In the genomic region with DNA sequence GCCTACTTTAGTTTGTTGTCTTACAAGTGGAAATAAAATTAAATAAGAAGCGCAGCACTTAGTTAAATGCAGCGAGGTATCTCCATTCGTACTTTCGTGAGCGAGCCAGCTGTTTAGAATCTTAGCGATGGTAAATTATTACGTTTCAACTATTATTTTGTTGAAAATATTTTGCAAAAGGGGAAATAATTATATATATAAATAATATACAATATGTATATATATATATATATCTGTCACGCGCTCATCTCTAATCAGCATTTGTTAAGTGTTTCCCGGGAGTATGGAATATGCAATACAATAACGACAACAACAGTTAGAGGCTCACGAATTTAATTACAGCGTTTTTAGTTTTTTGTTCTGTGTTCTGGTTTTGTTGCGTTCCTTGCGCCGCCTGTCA, we compare ENCODE assay signal across 5 fruit fly cellular contexts.
TF ChIP-seq lines count a peak whose summit lies in the region.

No protein-coding gene starts in this region.

- no peak for TF ChIP-seq CTCF in whole organism, embryonic (GFP tag; optimal IDR thresholded peaks at IDR 0.05; lab: Kevin White, UChicago)

TF ChIP-seq in whole organism, adult, 20 proteins besides CTCF, POLR2A, EP300 and RAD21 (continues in another document):
- TF ChIP-seq kay (GFP tag; lab: Kevin White, UChicago; ENCODE audit: borderline replicate concordance) = no peak
- peak; percentile 0 for TF ChIP-seq pad (GFP tag; optimal IDR thresholded peaks at IDR 0.05; lab: Kevin White, UChicago)
- no peak for TF ChIP-seq Hr96 (GFP tag; optimal IDR thresholded peaks at IDR 0.05; lab: Kevin White, UChicago)
- TF ChIP-seq cnc (optimal IDR thresholded peaks at IDR 0.05; lab: Kevin White, UChicago) = no peak
- no peak for TF ChIP-seq CG11617 (GFP tag; optimal IDR thresholded peaks at IDR 0.05; lab: Kevin White, UChicago)
- no peak for TF ChIP-seq CG5204 (GFP tag; optimal IDR thresholded peaks at IDR 0.05; lab: Kevin White, UChicago)
- peak; percentile 38 for TF ChIP-seq CG12768 (GFP tag; optimal IDR thresholded peaks at IDR 0.05; lab: Kevin White, UChicago)
- no peak for TF ChIP-seq CG7045 (GFP tag; optimal IDR thresholded peaks at IDR 0.05; lab: Kevin White, UChicago)
- peak; percentile 57 for TF ChIP-seq CG14711 (tag; optimal IDR thresholded peaks at IDR 0.05; lab: Kevin White, UChicago)
- no peak for TF ChIP-seq toe (GFP tag; optimal IDR thresholded peaks at IDR 0.05; lab: Kevin White, UChicago)
- TF ChIP-seq CG33017 (tag; optimal IDR thresholded peaks at IDR 0.05; lab: Kevin White, UChicago) = no peak
- TF ChIP-seq Mnt (GFP tag; optimal IDR thresholded peaks at IDR 0.05; lab: Kevin White, UChicago) = no peak
- peak; percentile 23 for TF ChIP-seq bab1 (GFP tag; optimal IDR thresholded peaks at IDR 0.05; lab: Kevin White, UChicago)
- TF ChIP-seq tj (GFP tag; optimal IDR thresholded peaks at IDR 0.05; lab: Kevin White, UChicago) = no peak
- TF ChIP-seq CG7101 (tag; optimal IDR thresholded peaks at IDR 0.05; lab: Kevin White, UChicago) = peak; percentile 28
- TF ChIP-seq ovo (GFP tag; optimal IDR thresholded peaks at IDR 0.05; lab: Kevin White, UChicago) = no peak
- no peak for TF ChIP-seq cic (GFP tag; optimal IDR thresholded peaks at IDR 0.05; lab: Kevin White, UChicago)
- no peak for TF ChIP-seq CG1620 (GFP tag; optimal IDR thresholded peaks at IDR 0.05; lab: Kevin White, UChicago)

TF ChIP-seq in whole organism, embryonic, 481 proteins besides CTCF, POLR2A, EP300 and RAD21 (continues in another document):
- TF ChIP-seq CG9817 (tag; optimal IDR thresholded peaks at IDR 0.05; lab: Kevin White, UChicago) (no peak), knrl (GFP tag; IDR thresholded peaks at IDR 0.05; lab: Robert Waterston, UW; ENCODE audit: partially characterized antibody) (peak; percentile 34; the same call in 1 of the 3 replicates), ssp (GFP tag; IDR thresholded peaks at IDR 0.05; lab: Robert Waterston, UW) (0 out of 2 replicates have a peak, but pooled peaks have one; percentile 15), sim (GFP tag; IDR thresholded peaks at IDR 0.05; lab: Robert Waterston, UW) (no peak), Fer1 (GFP tag; optimal IDR thresholded peaks at IDR 0.05; lab: Kevin White, UChicago) (peak; percentile 1), tgo (GFP tag; IDR thresholded peaks at IDR 0.05; lab: Robert Waterston, UW) (peak; percentile 24; the same call in 2 of the 3 replicates), CG2678 (tag; optimal IDR thresholded peaks at IDR 0.05; lab: Kevin White, UChicago) (peak; percentile 54), CG8388 (GFP tag; optimal IDR thresholded peaks at IDR 0.05; lab: Kevin White, UChicago) (peak; percentile 8), Dll (GFP tag; IDR thresholded peaks at IDR 0.05; lab: Robert Waterston, UW; ENCODE audit: partially characterized antibody) (peak; percentile 66), Asciz (GFP tag; optimal IDR thresholded peaks at IDR 0.05; lab: Kevin White, UChicago) (peak; percentile 56), Trl (optimal IDR thresholded peaks at IDR 0.05; lab: Kevin White, UChicago) (no peak), Trl (GFP tag; optimal IDR thresholded peaks at IDR 0.05; lab: Kevin White, UChicago) (no peak), jing (GFP tag; optimal IDR thresholded peaks at IDR 0.05; lab: Kevin White, UChicago) (no peak), pan (optimal IDR thresholded peaks at IDR 0.05; lab: Kevin White, UChicago) (no peak), pan (GFP tag; optimal IDR thresholded peaks at IDR 0.05 in 1 of 2, IDR thresholded peaks at IDR 0.05 in 1 of 2) (peak in 1 of 2 experiments; percentile 38), CG17361 (GFP tag; IDR thresholded peaks at IDR 0.05; lab: Robert Waterston, UW) (peak; percentile 69; the same call in 2 of the 3 replicates)

TF ChIP-seq in whole organism, prepupa, 60 proteins besides CTCF, POLR2A, EP300 and RAD21 (continues in another document):
- TF ChIP-seq Sox14 (GFP tag; optimal IDR thresholded peaks at IDR 0.05; lab: Kevin White, UChicago) = no peak
- TF ChIP-seq CG8119 (GFP tag; IDR thresholded peaks at IDR 0.05; lab: Robert Waterston, UW) = 0 out of 3 replicates have a peak, but pooled peaks have one; percentile 14
- TF ChIP-seq eg (GFP tag; IDR thresholded peaks at IDR 0.05; lab: Robert Waterston, UW) = peak; percentile 52; the same call in 2 of the 3 replicates
- TF ChIP-seq CG1621 (tag; optimal IDR thresholded peaks at IDR 0.05; lab: Kevin White, UChicago) = no peak
- no peak for TF ChIP-seq dsx (GFP tag; optimal IDR thresholded peaks at IDR 0.05; lab: Kevin White, UChicago; ENCODE audit: poor library complexity, severe bottlenecking)
- TF ChIP-seq CG11902 (GFP tag; optimal IDR thresholded peaks at IDR 0.05; lab: Kevin White, UChicago) = no peak
- TF ChIP-seq CG9139 (GFP tag; optimal IDR thresholded peaks at IDR 0.05; lab: Kevin White, UChicago) = no peak
- peak; percentile 13 for TF ChIP-seq achi (GFP tag; optimal IDR thresholded peaks at IDR 0.05; lab: Kevin White, UChicago)
- no peak for TF ChIP-seq CG4318 (GFP tag; optimal IDR thresholded peaks at IDR 0.05; lab: Kevin White, UChicago)
- TF ChIP-seq spab (GFP tag; optimal IDR thresholded peaks at IDR 0.05; lab: Kevin White, UChicago) = no peak
- TF ChIP-seq CG6276 (GFP tag; optimal IDR thresholded peaks at IDR 0.05; lab: Kevin White, UChicago) = no peak
- TF ChIP-seq CG6163 (GFP tag; IDR thresholded peaks at IDR 0.05; lab: Robert Waterston, UW) = no peak
- no peak for TF ChIP-seq vri (GFP tag; optimal IDR thresholded peaks at IDR 0.05; lab: Kevin White, UChicago)
- TF ChIP-seq CG10631 (GFP tag; optimal IDR thresholded peaks at IDR 0.05; lab: Kevin White, UChicago) = no peak
- TF ChIP-seq CG15336 (GFP tag; IDR thresholded peaks at IDR 0.05; lab: Robert Waterston, UW) = no peak
- no peak for TF ChIP-seq CG11762 (GFP tag; optimal IDR thresholded peaks at IDR 0.05; lab: Kevin White, UChicago; ENCODE audit: insufficient read depth)
- no peak for TF ChIP-seq CG8632 (GFP tag; optimal IDR thresholded peaks at IDR 0.05; lab: Kevin White, UChicago)
- no peak for TF ChIP-seq Sox102F (GFP tag; optimal IDR thresholded peaks at IDR 0.05; lab: Kevin White, UChicago)

TF ChIP-seq in whole organism, pupa, 21 proteins besides CTCF, POLR2A, EP300 and RAD21:
- TF ChIP-seq CG14655 (GFP tag; optimal IDR thresholded peaks at IDR 0.05; lab: Kevin White, UChicago) (peak; percentile 28), CG8301 (tag; optimal IDR thresholded peaks at IDR 0.05; lab: Kevin White, UChicago) (peak; percentile 2), Ets98B (GFP tag; IDR thresholded peaks at IDR 0.05; lab: Robert Waterston, UW) (0 out of 2 replicates have a peak, but pooled peaks have one; percentile 41), CG10348 (GFP tag; IDR thresholded peaks at IDR 0.05; lab: Robert Waterston, UW) (no peak)

TF ChIP-seq in whole organism, wandering third instar larva, 38 proteins besides CTCF, POLR2A, EP300 and RAD21:
- no peak for TF ChIP-seq h (GFP tag; optimal IDR thresholded peaks at IDR 0.05; lab: Kevin White, UChicago)
- TF ChIP-seq lola (GFP tag; optimal IDR thresholded peaks at IDR 0.05; lab: Kevin White, UChicago) = no peak
- peak; percentile 22 for TF ChIP-seq HLH106 (tag; optimal IDR thresholded peaks at IDR 0.05; lab: Kevin White, UChicago)
- no peak for TF ChIP-seq jim (GFP tag; optimal IDR thresholded peaks at IDR 0.05; lab: Kevin White, UChicago)
- no peak for TF ChIP-seq fru (GFP tag; optimal IDR thresholded peaks at IDR 0.05; lab: Kevin White, UChicago)
- TF ChIP-seq Mio (GFP tag; optimal IDR thresholded peaks at IDR 0.05; lab: Kevin White, UChicago) = no peak
- TF ChIP-seq Jra (GFP tag; optimal IDR thresholded peaks at IDR 0.05; lab: Kevin White, UChicago) = no peak
